Worm (Caenorhabditis elegans) whole organism, late embryonic: ENCODE measurements around the gene hrpl-1.
A peak's percentile ranks its signal among the peaks of the same experiment; 100 is the strongest.

ENCODE experiments used
- F13H6.1 ChIP-seq: sonication (generic microtip); optimal IDR thresholded peaks from 2 replicates; lab custom pipeline; 2016; ENCODE audit warnings: missing genetic modification characterization, missing compliant biosample characterization
- K02D7.2 ChIP-seq: sonication (generic microtip); optimal IDR thresholded peaks from 2 replicates; lab custom pipeline; 2017; ENCODE audit warnings: mild to moderate bottlenecking, missing genetic modification characterization, missing compliant biosample characterization
- K09A11.1 ChIP-seq: sonication (generic microtip); optimal IDR thresholded peaks from 2 replicates; lab custom pipeline; 2017; ENCODE audit warnings: antibody characterized with exemption, mild to moderate bottlenecking, missing genetic modification characterization, missing compliant biosample characterization; ENCODE audit not compliant: insufficient read depth
- T23F11.4 ChIP-seq: fragments of 200-800 bp; sonication (Bioruptor generic); optimal IDR thresholded peaks from 2 replicates; lab custom pipeline; 2018; ENCODE audit warnings: mild to moderate bottlenecking, missing genetic modification characterization, missing compliant biosample characterization
- Y22D7AL.16 ChIP-seq: sonication (generic microtip); optimal IDR thresholded peaks from 2 replicates; lab custom pipeline; 2016; ENCODE audit warnings: missing genetic modification characterization, missing compliant biosample characterization
- ahr-1 ChIP-seq: sonication (generic microtip); optimal IDR thresholded peaks from 2 replicates; lab custom pipeline; 2016; ENCODE audit warnings: missing genetic modification characterization, missing compliant biosample characterization
- ceh-14 ChIP-seq: sonication (generic microtip); optimal IDR thresholded peaks from 2 replicates; lab custom pipeline; 2016; ENCODE audit warnings: missing genotype, missing genetic modification characterization, missing compliant biosample characterization
- ceh-18 ChIP-seq: sonication (generic microtip); optimal IDR thresholded peaks from 2 replicates; lab custom pipeline; 2016; ENCODE audit warnings: missing genetic modification characterization, missing compliant biosample characterization
- ceh-19 ChIP-seq: fragments of 200-800 bp; sonication (Bioruptor generic); optimal IDR thresholded peaks from 2 replicates; lab custom pipeline; 2018; ENCODE audit warnings: mild to moderate bottlenecking, missing genetic modification characterization, missing compliant biosample characterization
- ceh-24 ChIP-seq: sonication (generic microtip); optimal IDR thresholded peaks from 2 replicates; lab custom pipeline; 2016; ENCODE audit warnings: mild to moderate bottlenecking, missing genetic modification characterization, missing compliant biosample characterization
- ceh-30 ChIP-seq: fragments of 150-350 bp; optimal IDR thresholded peaks from 2 replicates; lab custom pipeline; 2014; ENCODE audit warnings: missing biosample characterization, missing genetic modification characterization
- ceh-31 ChIP-seq: sonication (generic microtip); optimal IDR thresholded peaks from 2 replicates; lab custom pipeline; 2016; ENCODE audit warnings: missing genetic modification characterization, missing compliant biosample characterization
- ceh-34 ChIP-seq: sonication (generic microtip); optimal IDR thresholded peaks from 2 replicates; lab custom pipeline; 2016; ENCODE audit warnings: mild to moderate bottlenecking, missing genetic modification characterization, missing compliant biosample characterization
- ceh-6 ChIP-seq: fragments of 200-800 bp; sonication (Bioruptor generic); optimal IDR thresholded peaks from 2 replicates; lab custom pipeline; 2018; ENCODE audit warnings: mild to moderate bottlenecking, missing genetic modification characterization, missing compliant biosample characterization
- ceh-9 ChIP-seq: sonication (generic microtip); optimal IDR thresholded peaks from 2 replicates; lab custom pipeline; 2016; ENCODE audit warnings: mild to moderate bottlenecking, missing genetic modification characterization, inconsistent platforms, missing compliant biosample characterization
- dmd-4 ChIP-seq: sonication (generic microtip); optimal IDR thresholded peaks from 2 replicates; lab custom pipeline; 2016; ENCODE audit warnings: borderline replicate concordance, missing genetic modification characterization, missing compliant biosample characterization
- elt-2 ChIP-seq: sonication (generic microtip); optimal IDR thresholded peaks from 2 replicates; lab custom pipeline; 2016; ENCODE audit warnings: missing genetic modification reagents, missing genetic modification characterization, missing compliant biosample characterization
- elt-4 ChIP-seq: sonication (generic microtip); optimal IDR thresholded peaks from 2 replicates; lab custom pipeline; 2016; ENCODE audit warnings: missing genetic modification characterization, missing compliant biosample characterization
- fax-1 ChIP-seq: sonication (generic microtip); optimal IDR thresholded peaks from 2 replicates; lab custom pipeline; 2016; ENCODE audit warnings: missing genotype, missing genetic modification characterization, missing compliant biosample characterization
- fkh-6 ChIP-seq: sonication (generic microtip); optimal IDR thresholded peaks from 2 replicates; lab custom pipeline; 2016; ENCODE audit warnings: missing genetic modification characterization, missing compliant biosample characterization
- gmeb-2 ChIP-seq: sonication (generic microtip); optimal IDR thresholded peaks from 2 replicates; lab custom pipeline; 2016; ENCODE audit warnings: missing genetic modification characterization, inconsistent platforms, missing compliant biosample characterization
- hlh-13 ChIP-seq: fragments of 200-800 bp; sonication (Bioruptor generic); optimal IDR thresholded peaks from 2 replicates; lab custom pipeline; 2018; ENCODE audit warnings: mild to moderate bottlenecking, missing genetic modification characterization, missing compliant biosample characterization
- hlh-15 ChIP-seq: sonication (generic microtip); optimal IDR thresholded peaks from 2 replicates; lab custom pipeline; 2016; ENCODE audit warnings: missing genetic modification characterization, missing compliant biosample characterization
- hlh-30 ChIP-seq: sonication (generic microtip); optimal IDR thresholded peaks from 2 replicates; lab custom pipeline; 2017; ENCODE audit warnings: antibody characterized with exemption, missing genetic modification characterization, missing compliant biosample characterization; ENCODE audit not compliant: insufficient read depth
- hlh-8 ChIP-seq: sonication (generic microtip); optimal IDR thresholded peaks from 2 replicates; lab custom pipeline; 2016; ENCODE audit warnings: missing genotype, missing genetic modification characterization, missing compliant biosample characterization
- lim-6 ChIP-seq: sonication (generic microtip); optimal IDR thresholded peaks from 2 replicates; lab custom pipeline; 2016; ENCODE audit warnings: missing genetic modification characterization, missing compliant biosample characterization
- lin-11 ChIP-seq: fragments of 200-800 bp; sonication (Bioruptor generic); optimal IDR thresholded peaks from 2 replicates; lab custom pipeline; 2018; ENCODE audit warnings: mild to moderate bottlenecking, missing genetic modification characterization, missing compliant biosample characterization
- madf-2 ChIP-seq: sonication (generic microtip); optimal IDR thresholded peaks from 2 replicates; lab custom pipeline; 2017; ENCODE audit warnings: missing genetic modification characterization, missing compliant biosample characterization
- mec-3 ChIP-seq: sonication (generic microtip); optimal IDR thresholded peaks from 2 replicates; lab custom pipeline; 2016; ENCODE audit warnings: borderline replicate concordance, missing genetic modification characterization, missing compliant biosample characterization
- nfya-1 ChIP-seq: sonication (generic microtip); optimal IDR thresholded peaks from 2 replicates; lab custom pipeline; 2017; ENCODE audit warnings: missing genetic modification characterization, mild to moderate bottlenecking, missing compliant biosample characterization, antibody characterized with exemption, moderate library complexity
- nhr-11 ChIP-seq: fragments of 150-350 bp; optimal IDR thresholded peaks from 2 replicates; lab custom pipeline; 2014; ENCODE audit warnings: missing biosample characterization, missing genetic modification characterization
- npax-4 ChIP-seq: sonication (generic microtip); optimal IDR thresholded peaks from 2 replicates; lab custom pipeline; 2016; ENCODE audit warnings: missing genetic modification characterization, missing compliant biosample characterization
- pha-2 ChIP-seq: sonication (generic microtip); optimal IDR thresholded peaks from 2 replicates; lab custom pipeline; 2017; ENCODE audit warnings: mild to moderate bottlenecking, missing genetic modification characterization, missing compliant biosample characterization
- pqm-1 ChIP-seq: sonication (generic microtip); optimal IDR thresholded peaks from 2 replicates; lab custom pipeline; 2016; ENCODE audit warnings: missing genetic modification characterization, missing compliant biosample characterization
- ref-2 ChIP-seq: sonication (generic microtip); optimal IDR thresholded peaks from 2 replicates; lab custom pipeline; 2016; ENCODE audit warnings: missing genetic modification characterization, missing compliant biosample characterization
- sox-2 ChIP-seq: fragments of 200-800 bp; sonication (Bioruptor generic); IDR thresholded peaks from 2 replicates; pipeline ENCODE4 v1.3.6; 2022; ENCODE audit warnings: missing genetic modification reagents, missing genetic modification characterization, missing compliant biosample characterization
- sox-4 ChIP-seq: sonication (generic microtip); optimal IDR thresholded peaks from 2 replicates; lab custom pipeline; 2017; ENCODE audit warnings: mild to moderate bottlenecking, missing genetic modification characterization, inconsistent platforms, missing compliant biosample characterization
- ttx-3 ChIP-seq: sonication (generic microtip); optimal IDR thresholded peaks from 2 replicates; lab custom pipeline; 2016; ENCODE audit warnings: missing genetic modification reagents, missing genetic modification characterization, missing compliant biosample characterization
- unc-42 ChIP-seq: sonication (generic microtip); optimal IDR thresholded peaks from 2 replicates; lab custom pipeline; 2016; ENCODE audit warnings: missing genotype, missing genetic modification characterization, missing compliant biosample characterization
- zip-5 ChIP-seq: sonication (generic microtip); optimal IDR thresholded peaks from 2 replicates; lab custom pipeline; 2016; ENCODE audit warnings: missing genetic modification characterization, missing compliant biosample characterization
- ztf-16 ChIP-seq: sonication (generic microtip); optimal IDR thresholded peaks from 2 replicates; lab custom pipeline; 2017; ENCODE audit warnings: missing genetic modification characterization, missing compliant biosample characterization

hrpl-1 gene

DNA sequence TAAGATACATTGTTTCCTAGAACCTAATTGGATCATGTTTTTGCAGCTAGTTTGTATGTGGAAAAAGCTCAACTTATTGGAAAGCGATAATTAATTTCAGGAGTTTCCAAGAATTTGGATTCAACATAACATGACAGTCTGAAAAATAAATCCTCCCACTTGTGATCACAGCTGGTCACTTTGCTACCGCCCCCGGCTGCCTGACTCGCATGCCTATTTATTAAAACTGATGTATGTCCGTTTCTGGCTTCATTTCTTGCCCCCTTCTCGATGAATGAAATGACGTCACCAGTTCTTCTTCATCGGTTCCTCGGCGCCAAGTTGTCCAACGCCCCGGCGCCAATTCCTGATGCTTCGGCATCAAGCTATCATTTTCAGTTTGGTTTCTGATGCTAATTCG is 28.5 kb downstream of the hrpl-1 start:
- TF ChIP-seq pha-2 (tag; lab: Kevin White, UChicago) (no peak), ztf-16 (tag; lab: Kevin White, UChicago) (no peak), dmd-4 (tag; lab: Kevin White, UChicago) (no peak), ceh-19 (GFP tag; lab: Kevin White, UChicago) (no peak), fkh-6 (tag; lab: Kevin White, UChicago) (no peak), hlh-13 (GFP tag; lab: Kevin White, UChicago) (no peak), ceh-34 (tag; lab: Kevin White, UChicago) (no peak), mec-3 (tag; lab: Kevin White, UChicago) (no peak), K09A11.1 (no peak), nhr-11 (tag; lab: Kevin White, UChicago) (no peak), ceh-31 (no peak), fax-1 (tag; lab: Kevin White, UChicago) (no peak), zip-5 (tag; lab: Kevin White, UChicago) (no peak), hlh-8 (tag; lab: Kevin White, UChicago) (no peak), sox-4 (tag; lab: Kevin White, UChicago) (no peak), T23F11.4 (no peak), ttx-3 (tag; lab: Kevin White, UChicago) (no peak), K02D7.2 (no peak), ahr-1 (no peak)

- TF ChIP-seq elt-4 (tag; lab: Kevin White, UChicago) (no peak), ceh-6 (GFP tag; lab: Kevin White, UChicago) (no peak), elt-2 (tag; lab: Kevin White, UChicago) (no peak), ceh-14 (tag; lab: Kevin White, UChicago) (no peak), hlh-13 (GFP tag; lab: Kevin White, UChicago) (no peak), K02D7.2 (no peak), npax-4 (tag; lab: Kevin White, UChicago) (no peak), lim-6 (tag; lab: Kevin White, UChicago) (no peak), ref-2 (tag; lab: Kevin White, UChicago) (no peak), hlh-15 (tag; lab: Kevin White, UChicago) (no peak), fkh-6 (tag; lab: Kevin White, UChicago) (no peak), lin-11 (tag; lab: Kevin White, UChicago) (no peak), F13H6.1 (tag; lab: Kevin White, UChicago) (no peak), sox-2 (no peak), ceh-24 (tag; lab: Kevin White, UChicago) (no peak)
Observed at ce11 chrII:6927603-6928002, 29.1 kb downstream of the hrpl-1 start, which contains the start of gene F22D3.4. Gene F22D3.4, minus strand, starts transcription at chrII:6927603.

- peak; percentile 66 for TF ChIP-seq hlh-30 (tag; lab: Kevin White, UChicago)
- no peak for TF ChIP-seq fax-1 (tag; lab: Kevin White, UChicago)
Observed at ce11 chrII:6928416-6928815, 29.9 kb downstream of the hrpl-1 start, which contains the start of gene flcn-1. Gene flcn-1, plus strand, starts transcription at chrII:6928763.

DNA sequence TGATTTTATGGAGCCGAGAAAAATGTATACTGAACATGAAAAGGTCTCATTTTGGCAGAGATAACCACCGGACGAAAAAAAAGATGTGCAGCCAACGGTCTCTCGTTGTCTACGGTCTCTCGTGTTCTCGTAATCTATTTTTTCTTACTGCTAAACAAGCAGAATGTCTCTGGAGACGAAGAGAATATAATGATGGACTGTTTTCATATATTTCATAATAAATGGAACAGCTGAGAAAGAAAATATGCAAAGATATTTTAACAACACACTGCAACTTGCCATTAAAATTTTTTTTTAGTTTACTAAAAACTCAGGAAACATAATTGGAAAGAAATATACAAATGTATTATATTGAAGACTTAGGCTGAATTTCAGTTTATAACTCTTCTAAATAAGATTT is 31.5 kb downstream of the hrpl-1 start:
- TF ChIP-seq hlh-30 (tag; lab: Kevin White, UChicago), result no peak
- TF ChIP-seq Y22D7AL.16 (tag; lab: Kevin White, UChicago), result no peak
- no peak for TF ChIP-seq madf-2 (tag; lab: Kevin White, UChicago)
- no peak for TF ChIP-seq sox-2
- TF ChIP-seq ceh-30 (tag; lab: Kevin White, UChicago), result no peak
- no peak for TF ChIP-seq sox-4 (tag; lab: Kevin White, UChicago)
- TF ChIP-seq ceh-9, result no peak
- no peak for TF ChIP-seq ceh-34 (tag; lab: Kevin White, UChicago)
- no peak for TF ChIP-seq hlh-13 (GFP tag; lab: Kevin White, UChicago)
- TF ChIP-seq nfya-1 (tag; lab: Kevin White, UChicago), result no peak
- no peak for TF ChIP-seq npax-4 (tag; lab: Kevin White, UChicago)
- TF ChIP-seq hlh-8 (tag; lab: Kevin White, UChicago), result no peak
- TF ChIP-seq ceh-14 (tag; lab: Kevin White, UChicago), result no peak
- no peak for TF ChIP-seq ceh-18 (tag; lab: Kevin White, UChicago)
- TF ChIP-seq gmeb-2, result no peak
- TF ChIP-seq pqm-1, result no peak
- no peak for TF ChIP-seq unc-42 (tag; lab: Kevin White, UChicago)
- no peak for TF ChIP-seq ceh-19 (GFP tag; lab: Kevin White, UChicago)
- TF ChIP-seq ahr-1, result no peak
